Fruit fly (Drosophila melanogaster) whole organism, wandering third instar larva: ENCODE results near the gene CG13921.

Source experiments
- Dif ChIP-seq: fragments of 200-275, 200-300 bp; sonication (Bioruptor generic); optimal IDR thresholded peaks from 2 replicates; lab custom pipeline; 2018; ENCODE audit warnings: missing biosample characterization, missing genetic modification characterization; ENCODE audit not compliant: partially characterized antibody
- Hr78 ChIP-seq: fragments of >200 bp; optimal IDR thresholded peaks from 2 replicates; lab custom pipeline; 2017; ENCODE audit warnings: missing biosample characterization, missing genetic modification characterization
- Jra ChIP-seq: sonication (Bioruptor generic); optimal IDR thresholded peaks from 2 replicates; lab custom pipeline; 2016; ENCODE audit warnings: missing biosample characterization, missing genetic modification characterization
- Myc ChIP-seq: fragments of >200 bp; optimal IDR thresholded peaks from 2 replicates; lab custom pipeline; 2017
- OdsH ChIP-seq: fragments of 200-800 bp; sonication (Bioruptor generic); optimal IDR thresholded peaks from 2 replicates; lab custom pipeline; 2016; ENCODE audit warnings: missing biosample characterization, mild to moderate bottlenecking, missing genetic modification characterization
- brk ChIP-seq: fragments of 200-800 bp; sonication (Bioruptor generic); optimal IDR thresholded peaks from 2 replicates; lab custom pipeline; 2016; ENCODE audit warnings: missing biosample characterization, mild to moderate bottlenecking, missing genetic modification characterization
- dl ChIP-seq, 2 experiments: fragments of 175-275, 200-275 bp in 1 of 2; fragments of 200-275 bp in 1 of 2; sonication (Bioruptor generic); optimal IDR thresholded peaks; lab custom pipeline; 2018; ENCODE audit warnings: mild to moderate bottlenecking in 2 of 2, missing biosample characterization in 2 of 2, missing genetic modification characterization in 2 of 2, moderate library complexity in 2 of 2; ENCODE audit not compliant: partially characterized antibody in 2 of 2, insufficient read depth in 1 of 2
- ey ChIP-seq: fragments of 200-800 bp; sonication (Bioruptor generic); optimal IDR thresholded peaks from 2 replicates; lab custom pipeline; 2016; ENCODE audit warnings: missing biosample characterization, missing genetic modification characterization
- foxo ChIP-seq, 2 experiments: fragments of 200-800 bp; sonication (Bioruptor generic); optimal IDR thresholded peaks; 2 replicates in 1 of 2; 3 replicates in 1 of 2; lab custom pipeline; 2016 to 2017; ENCODE audit warnings: missing biosample characterization in 2 of 2, missing genetic modification characterization in 2 of 2
- lola ChIP-seq: fragments of >200 bp; optimal IDR thresholded peaks from 2 replicates; lab custom pipeline; 2017; ENCODE audit warnings: missing biosample characterization, missing genetic modification characterization
- pan ChIP-seq: fragments of >200 bp; optimal IDR thresholded peaks from 2 replicates; lab custom pipeline; 2017
- psq ChIP-seq: fragments of 200-800 bp; sonication (Bioruptor generic); optimal IDR thresholded peaks from 3 replicates; lab custom pipeline; 2017; ENCODE audit warnings: missing biosample characterization, mild to moderate bottlenecking, missing genetic modification characterization, moderate library complexity
- rgr ChIP-seq: fragments of 200-800 bp; sonication (Bioruptor generic); optimal IDR thresholded peaks from 3 replicates; lab custom pipeline; 2016; ENCODE audit warnings: missing biosample characterization, mild to moderate bottlenecking, missing genetic modification characterization
- usp ChIP-seq: fragments of >200 bp; optimal IDR thresholded peaks from 2 replicates; lab custom pipeline; 2017; ENCODE audit warnings: missing biosample characterization, missing genetic modification characterization

DNA sequence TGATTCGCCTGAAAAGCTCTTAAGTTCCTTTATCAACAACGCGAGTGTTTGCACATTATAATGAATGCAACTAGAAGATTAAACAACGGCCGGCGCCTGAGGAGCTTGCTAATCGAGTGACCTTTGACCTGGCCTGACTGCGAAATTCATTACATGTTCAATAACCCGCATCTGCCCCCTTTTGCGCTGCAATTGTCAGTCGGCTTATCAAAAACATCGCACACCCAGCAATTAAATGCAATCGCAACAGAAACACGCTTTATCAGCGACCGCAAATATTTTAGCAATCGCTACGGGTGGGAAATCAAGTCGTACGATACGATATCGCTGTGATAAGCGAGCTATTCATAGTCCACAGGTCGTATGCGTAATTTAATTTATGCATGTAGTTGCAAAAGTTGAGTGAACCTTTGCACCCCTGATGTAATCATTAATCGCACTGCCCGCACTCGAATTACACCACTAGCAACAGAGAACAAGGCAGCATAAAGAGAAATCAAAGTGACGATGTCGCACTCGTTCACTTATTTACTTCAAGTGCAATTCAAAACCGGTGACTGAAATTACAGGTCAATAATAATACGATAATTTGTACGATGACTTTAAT lies 7.1 kb upstream of the CG13921 start:
- TF ChIP-seq psq (GFP tag; lab: Kevin White, UChicago) = no peak
- no peak for TF ChIP-seq ey (GFP tag; lab: Kevin White, UChicago)
- TF ChIP-seq OdsH (GFP tag; lab: Kevin White, UChicago) = no peak
- no peak for TF ChIP-seq Hr78 (GFP tag; lab: Kevin White, UChicago)
- TF ChIP-seq Dif (GFP tag; lab: Kevin White, UChicago) = no peak
- no peak for TF ChIP-seq Myc
- TF ChIP-seq dl (GFP tag; optimal IDR thresholded peaks at IDR 0.05; lab: Kevin White, UChicago; ENCODE audit: insufficient read depth in 1 of 2, partially characterized antibody in 2 of 2) = no peak
- TF ChIP-seq rgr (GFP tag; lab: Kevin White, UChicago) = no peak
- TF ChIP-seq pan (lab: Kevin White, UChicago) = no peak
- no peak for TF ChIP-seq foxo (GFP tag; optimal IDR thresholded peaks at IDR 0.05; lab: Kevin White, UChicago)
- no peak for TF ChIP-seq usp
- no peak for TF ChIP-seq lola (GFP tag; lab: Kevin White, UChicago)
- TF ChIP-seq Jra (GFP tag; lab: Kevin White, UChicago) = no peak
- no peak for TF ChIP-seq brk (GFP tag; lab: Kevin White, UChicago)
